Worm (Caenorhabditis elegans): Measurements from ENCODE around the gene mdt-17.

DNA sequence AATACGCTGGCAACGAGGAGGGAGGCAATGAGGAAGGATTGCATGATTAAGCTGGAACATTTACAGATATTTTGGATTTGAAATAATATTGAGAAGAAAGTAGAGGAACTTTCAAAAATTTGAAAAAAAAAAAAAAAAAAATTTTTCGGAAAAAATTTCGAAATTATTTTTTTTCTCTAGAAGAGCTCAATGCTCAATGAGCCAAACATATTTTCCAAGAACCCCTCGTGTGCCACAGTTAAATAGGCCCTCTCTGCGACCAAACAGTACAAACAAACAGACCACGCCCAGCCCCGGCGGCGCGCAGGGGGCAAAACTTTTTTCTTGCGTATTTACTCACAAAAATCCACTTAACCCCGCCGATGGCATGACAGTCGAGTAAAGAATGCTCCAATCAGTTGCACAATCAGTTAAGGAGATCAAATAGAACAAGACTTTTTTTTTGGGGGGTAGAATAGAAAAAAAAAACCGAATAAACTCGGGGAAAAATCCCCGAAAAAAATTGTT lies 12.8 kb upstream of the mdt-17 start, which contains the start of gene pqn-94:
- TF ChIP-seq lin-29 (GFP tag; IDR thresholded peaks at IDR 0.05) (no peak), unc-62 (GFP tag; optimal IDR thresholded peaks at IDR 0.05 in 1 of 2) (no peak), unc-62 (tag; optimal IDR thresholded peaks at IDR 0.05) (no peak), unc-130 (GFP tag; optimal IDR thresholded peaks at IDR 0.05) (no peak), lin-13 (GFP tag; optimal IDR thresholded peaks at IDR 0.05) (no peak), nhr-25 (tag; optimal IDR thresholded peaks at IDR 0.05; ENCODE audit: borderline replicate concordance, insufficient read depth) (no peak), nhr-6 (tag; optimal IDR thresholded peaks at IDR 0.05) (no peak)

Data from whole organism, L4 larva.